Worm (Caenorhabditis elegans) whole organism, young adult: Measurements from ENCODE around the gene tbc-14.

Experiments used
- B0019.2 ChIP-seq: fragments of 200-800 bp; sonication (Bioruptor generic); conservative IDR thresholded peaks from 2 replicates; pipeline ENCODE4 v1.3.6; 2022; ENCODE audit warnings: missing genetic modification reagents, missing genetic modification characterization, missing compliant biosample characterization
- B0035.1 ChIP-seq: sonication (generic microtip); optimal IDR thresholded peaks from 2 replicates; lab custom pipeline; 2016; ENCODE audit warnings: missing genetic modification characterization, mild to moderate bottlenecking, missing compliant biosample characterization, missing genotype, missing genetic modification reagents
- B0261.1 ChIP-seq: sonication (generic microtip); optimal IDR thresholded peaks from 2 replicates; lab custom pipeline; 2016; ENCODE audit warnings: mild to moderate bottlenecking, missing genetic modification characterization, moderate library complexity, missing compliant biosample characterization
- B0336.3 ChIP-seq: fragments of 200-800 bp; sonication (Bioruptor generic); IDR thresholded peaks from 2 replicates; pipeline ENCODE4 v1.3.6; 2022; ENCODE audit warnings: missing genetic modification characterization, missing compliant biosample characterization
- D2030.7 ChIP-seq: fragments of 200-800 bp; sonication (Bioruptor generic); IDR thresholded peaks from 2 replicates; pipeline ENCODE4 v1.3.6; 2022; ENCODE audit warnings: missing genetic modification reagents, missing genetic modification characterization, missing compliant biosample characterization
- F22D6.2 ChIP-seq: sonication (generic microtip); optimal IDR thresholded peaks from 2 replicates; lab custom pipeline; 2016; ENCODE audit warnings: mild to moderate bottlenecking, missing genetic modification characterization, missing compliant biosample characterization
- F33H1.4 ChIP-seq: fragments of 200-800 bp; sonication (Bioruptor generic); IDR thresholded peaks from 2 replicates; pipeline ENCODE4 v1.3.6; 2022; ENCODE audit warnings: missing genetic modification reagents, missing genetic modification characterization, missing compliant biosample characterization
- F39B2.1 ChIP-seq: fragments of 200-800 bp; sonication (Bioruptor generic); IDR thresholded peaks from 2 replicates; pipeline ENCODE4 v1.3.6; 2022; ENCODE audit warnings: missing genetic modification reagents, missing genetic modification characterization, missing compliant biosample characterization
- F57C9.4 ChIP-seq: sonication (generic microtip); optimal IDR thresholded peaks from 2 replicates; lab custom pipeline; 2017; ENCODE audit warnings: mild to moderate bottlenecking, missing genetic modification characterization, missing compliant biosample characterization
- K12H6.12 ChIP-seq: fragments of 200-800 bp; sonication (Bioruptor generic); optimal IDR thresholded peaks from 2 replicates; lab custom pipeline; 2018; ENCODE audit warnings: mild to moderate bottlenecking, missing genetic modification characterization, missing compliant biosample characterization
- T26A5.8 ChIP-seq: sonication (generic microtip); optimal IDR thresholded peaks from 2 replicates; lab custom pipeline; 2016; ENCODE audit warnings: missing genetic modification characterization, missing compliant biosample characterization
- Y53F4B.3 ChIP-seq: fragments of 200-800 bp; sonication (Bioruptor generic); IDR thresholded peaks from 2 replicates; pipeline ENCODE4 v1.3.6; 2022; ENCODE audit warnings: missing genetic modification reagents, missing genetic modification characterization, missing compliant biosample characterization
- Y56A3A.18 ChIP-seq: fragments of 200-800 bp; sonication (Bioruptor generic); IDR thresholded peaks from 2 replicates; pipeline ENCODE4 v1.3.6; 2022; ENCODE audit warnings: missing genetic modification reagents, missing genetic modification characterization, missing compliant biosample characterization
- Y67H2A.10 ChIP-seq: fragments of 200-800 bp; sonication (Bioruptor generic); conservative IDR thresholded peaks from 2 replicates; pipeline ENCODE4 v1.3.6; 2022; ENCODE audit warnings: missing genetic modification reagents, missing genetic modification characterization, missing compliant biosample characterization
- Y79H2A.3 ChIP-seq: fragments of 200-800 bp; sonication (Bioruptor generic); conservative IDR thresholded peaks from 2 replicates; pipeline ENCODE4 v1.3.6; 2022; ENCODE audit warnings: missing genetic modification reagents, missing genetic modification characterization, missing compliant biosample characterization
- Y95B8A.8 ChIP-seq: fragments of 200-800 bp; sonication (Bioruptor generic); IDR thresholded peaks from 2 replicates; pipeline ENCODE4 v1.3.6; 2022; ENCODE audit warnings: missing genetic modification reagents, missing genetic modification characterization, missing compliant biosample characterization
- ZK185.1 ChIP-seq: sonication (generic microtip); optimal IDR thresholded peaks from 2 replicates; lab custom pipeline; 2016; ENCODE audit warnings: mild to moderate bottlenecking, missing genetic modification characterization, missing compliant biosample characterization; ENCODE audit not compliant: poor library complexity, severe bottlenecking
- aptf-3 ChIP-seq: fragments of 200-800 bp; sonication (Bioruptor generic); IDR thresholded peaks from 2 replicates; pipeline ENCODE4 v1.3.6; 2022; ENCODE audit warnings: missing genetic modification characterization, missing compliant biosample characterization
- cebp-1 ChIP-seq, 2 experiments: fragments of 200-800 bp in 1 of 2; sonication (Bioruptor generic) in 1 of 2; sonication (generic microtip) in 1 of 2; IDR thresholded peaks in 1 of 2; optimal IDR thresholded peaks in 1 of 2; 2 replicates each; pipeline versions ENCODE4 v1.3.6 to Lab custom; 2017 to 2022; ENCODE audit warnings: missing compliant biosample characterization in 2 of 2, missing genetic modification characterization in 2 of 2, mild to moderate bottlenecking in 1 of 2, missing genetic modification reagents in 1 of 2, moderate library complexity in 1 of 2
- ceh-100 ChIP-seq: fragments of 200-800 bp; sonication (Bioruptor generic); IDR thresholded peaks from 2 replicates; pipeline ENCODE4 v1.3.6; 2022; ENCODE audit warnings: missing genetic modification reagents, missing genetic modification characterization, missing compliant biosample characterization
- ceh-79 ChIP-seq: sonication (generic microtip); optimal IDR thresholded peaks from 2 replicates; lab custom pipeline; 2017; ENCODE audit warnings: mild to moderate bottlenecking, missing genetic modification characterization, missing compliant biosample characterization
- dox-1 ChIP-seq: fragments of 200-800 bp; sonication (Bioruptor generic); IDR thresholded peaks from 2 replicates; pipeline ENCODE4 v1.3.6; 2022; ENCODE audit warnings: missing genetic modification reagents, missing genetic modification characterization, missing compliant biosample characterization
- dpff-1 ChIP-seq: sonication (generic microtip); optimal IDR thresholded peaks from 2 replicates; lab custom pipeline; 2017; ENCODE audit warnings: mild to moderate bottlenecking, missing genetic modification characterization, missing compliant biosample characterization
- efl-1 ChIP-seq: fragments of 150-350 bp; optimal IDR thresholded peaks from 2 replicates; lab custom pipeline; 2014; ENCODE audit warnings: missing biosample characterization, missing genetic modification reagents, missing genetic modification characterization
- egl-44 ChIP-seq: fragments of 200-800 bp; sonication (Bioruptor generic); IDR thresholded peaks from 2 replicates; pipeline ENCODE4 v1.3.6; 2022; ENCODE audit warnings: missing genetic modification reagents, missing genetic modification characterization, missing compliant biosample characterization
- ekl-4 ChIP-seq: fragments of 200-800 bp; sonication (Bioruptor generic); IDR thresholded peaks from 2 replicates; pipeline ENCODE4 v1.3.6; 2022; ENCODE audit warnings: missing genetic modification reagents, missing genetic modification characterization, missing compliant biosample characterization
- fkh-3 ChIP-seq: sonication (generic microtip); optimal IDR thresholded peaks from 2 replicates; lab custom pipeline; 2016; ENCODE audit warnings: mild to moderate bottlenecking, missing genetic modification characterization, missing compliant biosample characterization
- hsf-1 ChIP-seq: fragments of 200-800 bp; sonication (Bioruptor generic); IDR thresholded peaks from 2 replicates; pipeline ENCODE4 v1.3.6; 2022; ENCODE audit warnings: missing genetic modification reagents, missing genetic modification characterization, missing compliant biosample characterization
- lin-26 ChIP-seq: fragments of 200-800 bp; sonication (Bioruptor generic); IDR thresholded peaks from 2 replicates; pipeline ENCODE4 v1.3.6; 2022; ENCODE audit warnings: missing genetic modification reagents, missing genetic modification characterization, missing compliant biosample characterization
- lin-40 ChIP-seq: sonication (generic microtip); optimal IDR thresholded peaks from 2 replicates; lab custom pipeline; 2016; ENCODE audit warnings: missing genetic modification characterization, mild to moderate bottlenecking, missing compliant biosample characterization, missing genotype, missing genetic modification reagents
- madf-3 ChIP-seq: fragments of 200-800 bp; sonication (Bioruptor generic); IDR thresholded peaks from 2 replicates; pipeline ENCODE4 v1.3.6; 2022; ENCODE audit warnings: missing genetic modification reagents, missing genetic modification characterization, missing compliant biosample characterization
- madf-6 ChIP-seq: fragments of 200-800 bp; sonication (Bioruptor generic); IDR thresholded peaks from 2 replicates; pipeline ENCODE4 v1.3.6; 2022; ENCODE audit warnings: missing genetic modification reagents, missing genetic modification characterization, missing compliant biosample characterization
- madf-8 ChIP-seq: fragments of 200-800 bp; sonication (Bioruptor generic); conservative IDR thresholded peaks from 2 replicates; pipeline ENCODE4 v1.3.6; 2022; ENCODE audit warnings: missing genetic modification reagents, missing genetic modification characterization, missing compliant biosample characterization
- mcd-1 ChIP-seq: fragments of 200-800 bp; sonication (Bioruptor generic); IDR thresholded peaks from 2 replicates; pipeline ENCODE4 v1.3.6; 2022; ENCODE audit warnings: missing genetic modification reagents, missing genetic modification characterization, missing compliant biosample characterization
- mel-28 ChIP-seq: sonication (generic microtip); optimal IDR thresholded peaks from 2 replicates; lab custom pipeline; 2016; ENCODE audit warnings: borderline replicate concordance, mild to moderate bottlenecking, missing genetic modification characterization, missing compliant biosample characterization
- nhr-90 ChIP-seq: sonication (generic microtip); optimal IDR thresholded peaks from 2 replicates; lab custom pipeline; 2016; ENCODE audit warnings: missing genotype, mild to moderate bottlenecking, missing genetic modification characterization, missing compliant biosample characterization
- pha-4 ChIP-seq: fragments of 150-350 bp; sonication (generic microtip); optimal IDR thresholded peaks from 2 replicates; lab custom pipeline; 2014; ENCODE audit warnings: missing biosample characterization, missing genetic modification reagents, missing genetic modification characterization
- rcor-1 ChIP-seq: fragments of 200-800 bp; sonication (Bioruptor generic); IDR thresholded peaks from 2 replicates; pipeline ENCODE4 v1.3.6; 2022; ENCODE audit warnings: missing genetic modification reagents, missing genetic modification characterization, missing compliant biosample characterization
- snpc-3.4 ChIP-seq: sonication (generic microtip); optimal IDR thresholded peaks from 2 replicates; lab custom pipeline; 2017; ENCODE audit warnings: missing genetic modification characterization, mild to moderate bottlenecking, missing compliant biosample characterization, antibody characterized with exemption, moderate library complexity, missing genotype, missing genetic modification reagents
- tbx-9 ChIP-seq: sonication (generic microtip); optimal IDR thresholded peaks from 2 replicates; lab custom pipeline; 2016; ENCODE audit warnings: borderline replicate concordance, missing genetic modification characterization, inconsistent platforms, missing compliant biosample characterization
- unc-62 ChIP-seq: fragments of 150-350 bp; optimal IDR thresholded peaks from 2 replicates; lab custom pipeline; 2014; ENCODE audit warnings: missing biosample characterization, missing genetic modification reagents, missing genetic modification characterization
- xnd-1 ChIP-seq: sonication (generic microtip); optimal IDR thresholded peaks from 2 replicates; lab custom pipeline; 2016; ENCODE audit warnings: missing genotype, missing genetic modification reagents, missing genetic modification characterization, missing compliant biosample characterization
- zim-3 ChIP-seq: sonication (generic microtip); optimal IDR thresholded peaks from 2 replicates; lab custom pipeline; 2017; ENCODE audit warnings: mild to moderate bottlenecking, missing genetic modification characterization, moderate library complexity, missing compliant biosample characterization
- ztf-18 ChIP-seq: sonication (generic microtip); optimal IDR thresholded peaks from 2 replicates; lab custom pipeline; 2016; ENCODE audit warnings: missing genotype, mild to moderate bottlenecking, missing genetic modification characterization, missing compliant biosample characterization
- ztf-26 ChIP-seq: sonication (generic microtip); optimal IDR thresholded peaks from 2 replicates; lab custom pipeline; 2017; ENCODE audit warnings: missing genetic modification characterization, missing compliant biosample characterization
- ztf-28 ChIP-seq: fragments of 200-800 bp; sonication (Bioruptor generic); IDR thresholded peaks from 2 replicates; pipeline ENCODE4 v1.3.6; 2022; ENCODE audit warnings: missing genetic modification reagents, missing genetic modification characterization, missing compliant biosample characterization
- ztf-6 ChIP-seq: fragments of 200-800 bp; sonication (Bioruptor generic); IDR thresholded peaks from 2 replicates; pipeline ENCODE4 v1.3.6; 2022; ENCODE audit warnings: missing genetic modification reagents, missing genetic modification characterization, missing compliant biosample characterization

The tbc-14 gene

DNA sequence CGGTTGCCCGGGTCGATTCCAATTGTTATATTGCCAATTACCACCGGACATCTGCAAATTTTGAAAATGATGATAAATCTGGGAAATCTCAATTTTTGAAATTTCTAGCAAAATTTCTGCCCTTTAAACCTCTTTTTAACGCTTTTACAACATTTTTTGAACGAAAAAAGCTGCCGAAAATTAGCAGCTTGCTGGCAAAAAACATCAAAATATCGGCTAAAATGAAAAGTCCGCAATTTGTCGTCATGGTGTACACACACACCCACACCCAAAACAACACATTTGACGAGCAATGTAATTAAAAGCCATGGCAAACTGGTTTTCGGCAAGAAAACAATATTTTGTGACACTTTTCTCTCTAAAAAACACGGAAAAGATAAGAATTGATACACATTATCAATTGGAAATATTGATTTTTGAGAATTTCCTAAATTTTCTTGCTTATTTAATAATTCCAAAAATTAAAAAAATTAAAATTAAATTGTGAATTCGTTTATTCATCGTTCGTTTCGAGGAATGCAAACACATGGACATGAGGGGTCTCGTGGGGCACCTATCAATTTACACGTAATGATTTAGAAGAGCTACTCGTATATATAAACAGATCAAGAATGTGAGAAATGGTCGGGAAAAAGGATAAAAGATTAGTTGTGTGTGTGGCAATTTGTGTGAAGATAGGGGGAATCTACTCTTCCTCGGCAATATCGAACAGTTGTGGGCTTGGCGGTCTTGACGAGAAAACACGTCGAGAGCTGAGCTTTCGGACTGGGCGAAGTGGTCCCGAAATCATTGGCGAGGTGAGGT, 13.4 kb upstream of the tbc-14 start, which contains the start of gene pqn-27 (continued):
- no peak for TF ChIP-seq Y67H2A.10 (GFP tag; lab: Robert Waterston, UW)
- no peak for TF ChIP-seq F39B2.1 (GFP tag; lab: Robert Waterston, UW)
- no peak for TF ChIP-seq Y79H2A.3
- peak; percentile 46 for TF ChIP-seq dox-1 (GFP tag; lab: Robert Waterston, UW)
- TF ChIP-seq ZK185.1 (tag; lab: Kevin White, UChicago): no peak
- TF ChIP-seq B0019.2: no peak
- TF ChIP-seq snpc-3.4 (tag; lab: Kevin White, UChicago): peak; percentile 8
- TF ChIP-seq rcor-1 (GFP tag; lab: Robert Waterston, UW): peak; percentile 44; the same call in 1 of the 2 replicates
- TF ChIP-seq T26A5.8 (tag; lab: Kevin White, UChicago): peak; percentile 23
- TF ChIP-seq madf-3 (GFP tag; lab: Robert Waterston, UW): no peak
- TF ChIP-seq ceh-100 (GFP tag; lab: Robert Waterston, UW): no peak
- no peak for TF ChIP-seq ztf-6 (GFP tag; lab: Robert Waterston, UW)
- no peak for TF ChIP-seq ztf-18
- TF ChIP-seq B0035.1: peak; percentile 32
- no peak for TF ChIP-seq fkh-3 (tag; lab: Kevin White, UChicago)
- no peak for TF ChIP-seq Y53F4B.3
- no peak for TF ChIP-seq ekl-4 (GFP tag; lab: Robert Waterston, UW)
- no peak for TF ChIP-seq ztf-28 (GFP tag; lab: Robert Waterston, UW)
- TF ChIP-seq ztf-26: peak; percentile 85
- TF ChIP-seq nhr-90 (tag; lab: Kevin White, UChicago): no peak
- TF ChIP-seq Y95B8A.8 (GFP tag; lab: Robert Waterston, UW): peak; percentile 66; the same call in 1 of the 2 replicates
- peak; percentile 79; the same call in 1 of the 2 replicates for TF ChIP-seq Y56A3A.18
- TF ChIP-seq pha-4 (tag; lab: Kevin White, UChicago): peak; percentile 80
- no peak for TF ChIP-seq F22D6.2 (tag; lab: Kevin White, UChicago)
- no peak for TF ChIP-seq unc-62 (GFP tag; lab: Kevin White, UChicago)
- TF ChIP-seq madf-6 (GFP tag; lab: Robert Waterston, UW): peak; percentile 68
- TF ChIP-seq egl-44 (GFP tag; lab: Robert Waterston, UW): no peak
- TF ChIP-seq B0336.3 (GFP tag; lab: Robert Waterston, UW): peak; percentile 70; the same call in 1 of the 2 replicates
- no peak for TF ChIP-seq lin-26 (GFP tag; lab: Robert Waterston, UW)
- no peak for TF ChIP-seq xnd-1 (tag; lab: Kevin White, UChicago)
- no peak for TF ChIP-seq dpff-1 (tag; lab: Kevin White, UChicago)
- no peak for TF ChIP-seq hsf-1
- TF ChIP-seq D2030.7 (GFP tag; lab: Robert Waterston, UW): no peak
- TF ChIP-seq efl-1 (GFP tag; lab: Kevin White, UChicago): no peak
- no peak for TF ChIP-seq madf-8 (GFP tag; lab: Robert Waterston, UW)
- TF ChIP-seq F33H1.4 (GFP tag; lab: Robert Waterston, UW): no peak
- no peak for TF ChIP-seq cebp-1 (GFP tag; IDR thresholded peaks at IDR 0.05; lab: Robert Waterston, UW)
- peak; percentile 50 for TF ChIP-seq cebp-1 (tag; optimal IDR thresholded peaks at IDR 0.05; lab: Kevin White, UChicago)
- no peak for TF ChIP-seq ceh-79
- TF ChIP-seq zim-3: no peak
- peak; percentile 79 for TF ChIP-seq lin-40
- no peak for TF ChIP-seq aptf-3 (GFP tag; lab: Robert Waterston, UW)
- peak; percentile 54 for TF ChIP-seq mcd-1
- TF ChIP-seq F57C9.4 (tag; lab: Kevin White, UChicago): no peak
- TF ChIP-seq mel-28 (tag; lab: Kevin White, UChicago): no peak
- TF ChIP-seq K12H6.12: peak; percentile 71
- no peak for TF ChIP-seq B0261.1 (tag; lab: Kevin White, UChicago)
- no peak for TF ChIP-seq tbx-9
